Worm (Caenorhabditis elegans) whole organism, late embryonic: Measurements from ENCODE around the gene F59B1.6.
A peak's percentile ranks its signal among the peaks of the same experiment; 100 is the strongest.

Experiments used
- C38D4.7 ChIP-seq: fragments of 200-800 bp; sonication (Bioruptor generic); optimal IDR thresholded peaks from 2 replicates; lab custom pipeline; 2018; ENCODE audit warnings: mild to moderate bottlenecking, missing genetic modification characterization, moderate library complexity, missing compliant biosample characterization
- F13H6.1 ChIP-seq: sonication (generic microtip); optimal IDR thresholded peaks from 2 replicates; lab custom pipeline; 2016; ENCODE audit warnings: missing genetic modification characterization, missing compliant biosample characterization
- K02D7.2 ChIP-seq: sonication (generic microtip); optimal IDR thresholded peaks from 2 replicates; lab custom pipeline; 2017; ENCODE audit warnings: mild to moderate bottlenecking, missing genetic modification characterization, missing compliant biosample characterization
- K09A11.1 ChIP-seq: sonication (generic microtip); optimal IDR thresholded peaks from 2 replicates; lab custom pipeline; 2017; ENCODE audit warnings: antibody characterized with exemption, mild to moderate bottlenecking, missing genetic modification characterization, missing compliant biosample characterization; ENCODE audit not compliant: insufficient read depth
- T23F11.4 ChIP-seq: fragments of 200-800 bp; sonication (Bioruptor generic); optimal IDR thresholded peaks from 2 replicates; lab custom pipeline; 2018; ENCODE audit warnings: mild to moderate bottlenecking, missing genetic modification characterization, missing compliant biosample characterization
- ahr-1 ChIP-seq: sonication (generic microtip); optimal IDR thresholded peaks from 2 replicates; lab custom pipeline; 2016; ENCODE audit warnings: missing genetic modification characterization, missing compliant biosample characterization
- ama-1 ChIP-seq: fragments of 150-350 bp; optimal IDR thresholded peaks from 2 replicates; lab custom pipeline; 2014
- ceh-14 ChIP-seq: sonication (generic microtip); optimal IDR thresholded peaks from 2 replicates; lab custom pipeline; 2016; ENCODE audit warnings: missing genotype, missing genetic modification characterization, missing compliant biosample characterization
- ceh-18 ChIP-seq: sonication (generic microtip); optimal IDR thresholded peaks from 2 replicates; lab custom pipeline; 2016; ENCODE audit warnings: missing genetic modification characterization, missing compliant biosample characterization
- ceh-2 ChIP-seq: sonication (generic microtip); optimal IDR thresholded peaks from 2 replicates; lab custom pipeline; 2016; ENCODE audit warnings: missing genotype, missing genetic modification characterization, missing compliant biosample characterization
- ceh-24 ChIP-seq: sonication (generic microtip); optimal IDR thresholded peaks from 2 replicates; lab custom pipeline; 2016; ENCODE audit warnings: mild to moderate bottlenecking, missing genetic modification characterization, missing compliant biosample characterization
- ceh-34 ChIP-seq: sonication (generic microtip); optimal IDR thresholded peaks from 2 replicates; lab custom pipeline; 2016; ENCODE audit warnings: mild to moderate bottlenecking, missing genetic modification characterization, missing compliant biosample characterization
- ceh-45 ChIP-seq: fragments of 200-800 bp; sonication (Bioruptor generic); IDR thresholded peaks from 2 replicates; pipeline ENCODE4 v1.3.6; 2022; ENCODE audit warnings: missing genetic modification reagents, missing genetic modification characterization, missing compliant biosample characterization
- elt-2 ChIP-seq: sonication (generic microtip); optimal IDR thresholded peaks from 2 replicates; lab custom pipeline; 2016; ENCODE audit warnings: missing genetic modification reagents, missing genetic modification characterization, missing compliant biosample characterization
- elt-4 ChIP-seq: sonication (generic microtip); optimal IDR thresholded peaks from 2 replicates; lab custom pipeline; 2016; ENCODE audit warnings: missing genetic modification characterization, missing compliant biosample characterization
- ets-4 ChIP-seq: sonication (generic microtip); optimal IDR thresholded peaks from 2 replicates; lab custom pipeline; 2016; ENCODE audit warnings: missing genetic modification characterization, missing compliant biosample characterization
- eyg-1 ChIP-seq: sonication (generic microtip); optimal IDR thresholded peaks from 2 replicates; lab custom pipeline; 2016; ENCODE audit warnings: missing genotype, missing genetic modification characterization, missing compliant biosample characterization
- fax-1 ChIP-seq: sonication (generic microtip); optimal IDR thresholded peaks from 2 replicates; lab custom pipeline; 2016; ENCODE audit warnings: missing genotype, missing genetic modification characterization, missing compliant biosample characterization
- fkh-10 ChIP-seq: fragments of 150-350 bp; optimal IDR thresholded peaks from 2 replicates; lab custom pipeline; 2014; ENCODE audit warnings: missing biosample characterization, missing genetic modification reagents, missing genetic modification characterization
- fkh-6 ChIP-seq: sonication (generic microtip); optimal IDR thresholded peaks from 2 replicates; lab custom pipeline; 2016; ENCODE audit warnings: missing genetic modification characterization, missing compliant biosample characterization
- gmeb-2 ChIP-seq: sonication (generic microtip); optimal IDR thresholded peaks from 2 replicates; lab custom pipeline; 2016; ENCODE audit warnings: missing genetic modification characterization, inconsistent platforms, missing compliant biosample characterization
- hlh-13 ChIP-seq: fragments of 200-800 bp; sonication (Bioruptor generic); optimal IDR thresholded peaks from 2 replicates; lab custom pipeline; 2018; ENCODE audit warnings: mild to moderate bottlenecking, missing genetic modification characterization, missing compliant biosample characterization
- hlh-30 ChIP-seq: sonication (generic microtip); optimal IDR thresholded peaks from 2 replicates; lab custom pipeline; 2017; ENCODE audit warnings: antibody characterized with exemption, missing genetic modification characterization, missing compliant biosample characterization; ENCODE audit not compliant: insufficient read depth
- hlh-8 ChIP-seq: sonication (generic microtip); optimal IDR thresholded peaks from 2 replicates; lab custom pipeline; 2016; ENCODE audit warnings: missing genotype, missing genetic modification characterization, missing compliant biosample characterization
- lim-6 ChIP-seq: sonication (generic microtip); optimal IDR thresholded peaks from 2 replicates; lab custom pipeline; 2016; ENCODE audit warnings: missing genetic modification characterization, missing compliant biosample characterization
- mec-3 ChIP-seq: sonication (generic microtip); optimal IDR thresholded peaks from 2 replicates; lab custom pipeline; 2016; ENCODE audit warnings: borderline replicate concordance, missing genetic modification characterization, missing compliant biosample characterization
- nfya-1 ChIP-seq: sonication (generic microtip); optimal IDR thresholded peaks from 2 replicates; lab custom pipeline; 2017; ENCODE audit warnings: missing genetic modification characterization, mild to moderate bottlenecking, missing compliant biosample characterization, antibody characterized with exemption, moderate library complexity
- odd-2 ChIP-seq: sonication (generic microtip); optimal IDR thresholded peaks from 2 replicates; lab custom pipeline; 2017; ENCODE audit warnings: antibody characterized with exemption, mild to moderate bottlenecking, missing genetic modification characterization, missing compliant biosample characterization
- pag-3 ChIP-seq: sonication (generic microtip); optimal IDR thresholded peaks from 2 replicates; lab custom pipeline; 2016; ENCODE audit warnings: missing compliant biosample characterization, missing genetic modification characterization, borderline replicate concordance
- pha-2 ChIP-seq: sonication (generic microtip); optimal IDR thresholded peaks from 2 replicates; lab custom pipeline; 2017; ENCODE audit warnings: mild to moderate bottlenecking, missing genetic modification characterization, missing compliant biosample characterization
- pha-4 ChIP-seq: fragments of 150-350 bp; optimal IDR thresholded peaks from 2 replicates; lab custom pipeline; 2018; ENCODE audit warnings: missing biosample characterization, missing genetic modification reagents, missing genetic modification characterization
- pros-1 ChIP-seq: fragments of 150-350 bp; optimal IDR thresholded peaks from 2 replicates; lab custom pipeline; 2014; ENCODE audit warnings: missing biosample characterization, missing genetic modification reagents, missing genetic modification characterization
- ref-2 ChIP-seq: sonication (generic microtip); optimal IDR thresholded peaks from 2 replicates; lab custom pipeline; 2016; ENCODE audit warnings: missing genetic modification characterization, missing compliant biosample characterization
- rnt-1 ChIP-seq: sonication (generic microtip); optimal IDR thresholded peaks from 2 replicates; lab custom pipeline; 2016; ENCODE audit warnings: missing genetic modification characterization, missing compliant biosample characterization
- sox-2 ChIP-seq: fragments of 200-800 bp; sonication (Bioruptor generic); IDR thresholded peaks from 2 replicates; pipeline ENCODE4 v1.3.6; 2022; ENCODE audit warnings: missing genetic modification reagents, missing genetic modification characterization, missing compliant biosample characterization
- sox-4 ChIP-seq: sonication (generic microtip); optimal IDR thresholded peaks from 2 replicates; lab custom pipeline; 2017; ENCODE audit warnings: mild to moderate bottlenecking, missing genetic modification characterization, inconsistent platforms, missing compliant biosample characterization
- syd-9 ChIP-seq: sonication (generic microtip); optimal IDR thresholded peaks from 2 replicates; lab custom pipeline; 2016; ENCODE audit warnings: mild to moderate bottlenecking, missing genetic modification characterization, moderate library complexity, missing compliant biosample characterization
- tbx-2 ChIP-seq: sonication (generic microtip); optimal IDR thresholded peaks from 2 replicates; lab custom pipeline; 2016; ENCODE audit warnings: missing genetic modification characterization, missing compliant biosample characterization
- tbx-7 ChIP-seq: sonication (generic microtip); optimal IDR thresholded peaks from 2 replicates; lab custom pipeline; 2016; ENCODE audit warnings: missing genotype, missing genetic modification characterization, missing compliant biosample characterization
- ttx-3 ChIP-seq: sonication (generic microtip); optimal IDR thresholded peaks from 2 replicates; lab custom pipeline; 2016; ENCODE audit warnings: missing genetic modification reagents, missing genetic modification characterization, missing compliant biosample characterization
- unc-3 ChIP-seq, 2 experiments: fragments of 200-800 bp in 1 of 2; sonication (Bioruptor generic) in 1 of 2; sonication (generic microtip) in 1 of 2; conservative IDR thresholded peaks in 1 of 2; optimal IDR thresholded peaks in 1 of 2; 2 replicates each; pipeline versions ENCODE4 v1.3.6 to Lab custom; 2016 to 2022; ENCODE audit warnings: missing compliant biosample characterization in 2 of 2, missing genetic modification characterization in 2 of 2, missing genetic modification reagents in 1 of 2
- unc-55 ChIP-seq: sonication (generic microtip); optimal IDR thresholded peaks from 2 replicates; lab custom pipeline; 2017; ENCODE audit warnings: missing biosample characterization, missing genetic modification reagents, missing genetic modification characterization
- unc-86 ChIP-seq: sonication (generic microtip); optimal IDR thresholded peaks from 2 replicates; lab custom pipeline; 2016; ENCODE audit warnings: missing genetic modification characterization, missing compliant biosample characterization
- zip-5 ChIP-seq: sonication (generic microtip); optimal IDR thresholded peaks from 2 replicates; lab custom pipeline; 2016; ENCODE audit warnings: missing genetic modification characterization, missing compliant biosample characterization
- ztf-16 ChIP-seq: sonication (generic microtip); optimal IDR thresholded peaks from 2 replicates; lab custom pipeline; 2017; ENCODE audit warnings: missing genetic modification characterization, missing compliant biosample characterization

The F59B1.6 gene

ce11 chrV:3631591-3631990 lies at the start of gene F59B1.6:
Gene F59B1.6, minus strand, starts transcription at chrV:3631691.
- no peak for TF ChIP-seq unc-86
- TF ChIP-seq pha-4 (tag; lab: Kevin White, UChicago): no peak
- TF ChIP-seq mec-3 (tag; lab: Kevin White, UChicago): no peak
- TF ChIP-seq T23F11.4 (GFP tag; lab: Kevin White, UChicago): no peak
- TF ChIP-seq ceh-24 (tag; lab: Kevin White, UChicago): no peak
- no peak for TF ChIP-seq unc-3 (GFP tag; conservative IDR thresholded peaks at IDR 0.05; lab: Robert Waterston, UW)
- TF ChIP-seq unc-3 (tag; optimal IDR thresholded peaks at IDR 0.05; lab: Kevin White, UChicago): no peak
- TF ChIP-seq eyg-1 (tag; lab: Kevin White, UChicago): no peak
- no peak for TF ChIP-seq ceh-45 (GFP tag; lab: Robert Waterston, UW)
- TF ChIP-seq ceh-34 (tag; lab: Kevin White, UChicago): no peak
- no peak for TF ChIP-seq lim-6 (tag; lab: Kevin White, UChicago)
- no peak for TF ChIP-seq elt-4 (tag; lab: Kevin White, UChicago)
- TF ChIP-seq syd-9: no peak

- TF ChIP-seq C38D4.7 (no peak), nfya-1 (tag; lab: Kevin White, UChicago) (peak; percentile 52)
Measured at ce11 chrV:3678513-3678912, 47.0 kb upstream of the F59B1.6 start.

ce11 chrV:3677212-3677611 lies 45.7 kb upstream of the F59B1.6 start:
- TF ChIP-seq K02D7.2 (tag; lab: Kevin White, UChicago) (no peak), odd-2 (tag; lab: Kevin White, UChicago) (no peak), pros-1 (tag; lab: Kevin White, UChicago) (no peak), syd-9 (no peak), ahr-1 (tag; lab: Kevin White, UChicago) (no peak), elt-4 (tag; lab: Kevin White, UChicago) (no peak), sox-2 (GFP tag; lab: Robert Waterston, UW) (no peak), fkh-10 (GFP tag; lab: Kevin White, UChicago) (no peak), ztf-16 (tag; lab: Kevin White, UChicago) (no peak), pag-3 (no peak), fkh-6 (tag; lab: Kevin White, UChicago) (no peak), sox-4 (tag; lab: Kevin White, UChicago) (no peak), pha-4 (tag; lab: Kevin White, UChicago) (no peak), elt-2 (tag; lab: Kevin White, UChicago) (no peak), tbx-7 (tag; lab: Kevin White, UChicago) (no peak), ceh-14 (tag; lab: Kevin White, UChicago) (no peak), pha-2 (tag; lab: Kevin White, UChicago) (no peak), ets-4 (tag; lab: Kevin White, UChicago) (no peak), F13H6.1 (no peak), ceh-18 (peak; percentile 41), lim-6 (tag; lab: Kevin White, UChicago) (no peak), K09A11.1 (no peak), hlh-30 (tag; lab: Kevin White, UChicago) (peak; percentile 28), unc-86 (no peak), ama-1 (lab: Kevin White, UChicago) (no peak), ttx-3 (tag; lab: Kevin White, UChicago) (no peak), C38D4.7 (no peak), hlh-13 (GFP tag; lab: Kevin White, UChicago) (no peak), unc-3 (GFP tag; conservative IDR thresholded peaks at IDR 0.05; lab: Robert Waterston, UW) (no peak), unc-3 (tag; optimal IDR thresholded peaks at IDR 0.05; lab: Kevin White, UChicago) (no peak), nfya-1 (tag; lab: Kevin White, UChicago) (peak; percentile 5), ref-2 (tag; lab: Kevin White, UChicago) (no peak), ceh-34 (tag; lab: Kevin White, UChicago) (no peak), tbx-2 (tag; lab: Kevin White, UChicago) (no peak), hlh-8 (tag; lab: Kevin White, UChicago) (peak; percentile 57), ceh-24 (tag; lab: Kevin White, UChicago) (no peak), ceh-2 (tag; lab: Kevin White, UChicago) (no peak), unc-55 (peak; percentile 89), eyg-1 (tag; lab: Kevin White, UChicago) (no peak), fax-1 (tag; lab: Kevin White, UChicago) (no peak), gmeb-2 (no peak), zip-5 (no peak), rnt-1 (tag; lab: Kevin White, UChicago) (peak; percentile 6)
- TF ChIP-seq, all 69 proteins: peak for 6
